Worm (Caenorhabditis elegans) whole organism, L4/young adult: ENCODE data around the gene W07G4.2.

ENCODE experiments used
- dao-5 ChIP-seq: sonication (generic microtip); optimal IDR thresholded peaks from 2 replicates; lab custom pipeline; 2016; ENCODE audit warnings: missing genotype, missing genetic modification characterization, moderate library complexity, missing compliant biosample characterization
- him-1 ChIP-seq: sonication (generic microtip); optimal IDR thresholded peaks from 2 replicates; lab custom pipeline; 2016; ENCODE audit warnings: missing genotype, missing genetic modification reagents, missing genetic modification characterization, missing compliant biosample characterization

- TF ChIP-seq dao-5 (tag; lab: Kevin White, UChicago) (no peak), him-1 (tag; lab: Kevin White, UChicago) (no peak)
Observed at ce11 chrV:12987061-12987460, 49.3 kb downstream of the W07G4.2 start, which contains the start of gene shw-3.
